Worm (Caenorhabditis elegans): ENCODE measurements around the gene crn-5.

DNA sequence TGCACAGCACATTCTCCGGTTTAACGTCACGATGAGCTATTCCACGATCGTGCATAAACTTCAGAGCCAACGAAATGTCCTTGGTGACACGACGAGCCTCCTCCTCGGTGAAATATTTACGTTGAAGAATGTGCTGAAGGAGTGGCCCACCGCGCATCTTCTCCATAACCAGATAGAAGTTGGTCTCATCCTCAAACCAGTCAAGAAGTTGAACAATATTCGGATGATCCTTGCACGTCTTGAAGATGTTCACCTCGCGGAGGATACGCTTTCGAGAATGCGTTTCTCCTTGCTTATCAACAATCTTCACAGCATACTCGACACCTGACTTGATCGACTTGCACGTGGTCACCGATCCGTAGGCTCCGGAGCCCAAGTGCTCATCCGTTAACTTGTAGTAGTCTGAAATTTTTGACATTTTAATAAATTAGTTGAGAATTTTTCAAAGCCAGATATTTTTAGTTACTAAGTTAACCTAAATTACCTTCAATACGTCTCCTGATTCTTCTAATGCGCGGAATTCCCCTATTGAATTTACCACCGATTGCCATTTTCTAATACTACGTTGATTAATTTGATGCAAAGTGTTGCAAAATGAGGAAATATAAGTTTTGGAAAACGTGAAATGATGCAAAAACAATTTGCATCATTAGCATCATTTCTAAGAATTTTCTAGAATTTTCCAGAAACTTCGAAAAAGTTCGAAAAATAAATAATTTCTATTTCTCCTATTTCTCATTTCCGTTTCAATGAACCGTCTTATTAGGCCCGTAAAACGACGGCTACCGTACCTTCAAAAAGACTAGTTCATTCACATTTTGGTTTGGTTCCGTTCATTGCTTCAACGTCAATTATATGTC, 46.4 kb upstream of the crn-5 start:
- TF ChIP-seq mdl-1 (tag; optimal IDR thresholded peaks at IDR 0.05) (no peak), pqm-1 (tag; optimal IDR thresholded peaks at IDR 0.05) (no peak), fos-1 (tag; optimal IDR thresholded peaks at IDR 0.05) (no peak), lin-14 (GFP tag; optimal IDR thresholded peaks at IDR 0.05) (no peak), egl-27 (tag; optimal IDR thresholded peaks at IDR 0.05) (no peak), dpl-1 (GFP tag; optimal IDR thresholded peaks at IDR 0.05) (no peak), unc-62 (GFP tag; optimal IDR thresholded peaks at IDR 0.05) (no peak), ama-1 (optimal IDR thresholded peaks at IDR 0.05) (peak; percentile 9), nhr-85 (tag) (no peak)

Measured in whole organism, L1 larva.